Fruit fly (Drosophila melanogaster) whole organism, embryonic: ENCODE data around the gene Tg.

Experiments used
- Aef1 ChIP-seq: fragments of 200-800 bp; sonication (Bioruptor generic); IDR thresholded peaks from 3 replicates; pipeline ENCODE4 v1.3.6; 2022; ENCODE audit warnings: missing biosample characterization, missing genetic modification characterization
- CG11723 ChIP-seq: fragments of 200-800 bp; sonication (Bioruptor generic); optimal IDR thresholded peaks from 2 replicates; lab custom pipeline; 2017; ENCODE audit warnings: missing biosample characterization, mild to moderate bottlenecking, missing genetic modification characterization
- CG12219 ChIP-seq: fragments of 200-800 bp; sonication (Bioruptor generic); optimal IDR thresholded peaks from 3 replicates; lab custom pipeline; 2018; ENCODE audit warnings: missing biosample characterization, mild to moderate bottlenecking, missing genetic modification characterization
- CG14050 ChIP-seq: fragments of 200-800 bp; sonication (Bioruptor generic); IDR thresholded peaks from 3 replicates; pipeline ENCODE4 v1.3.6; 2022; ENCODE audit warnings: missing biosample characterization, missing genetic modification characterization
- CG15011 ChIP-seq: fragments of 200-800 bp; sonication (Bioruptor generic); optimal IDR thresholded peaks from 3 replicates; lab custom pipeline; 2018; ENCODE audit warnings: missing biosample characterization, mild to moderate bottlenecking, missing genetic modification characterization
- CG17361 ChIP-seq: fragments of 200-800 bp; sonication (Bioruptor generic); IDR thresholded peaks from 3 replicates; pipeline ENCODE4 v1.3.6; 2022; ENCODE audit warnings: missing biosample characterization, missing genetic modification characterization
- CG17568 ChIP-seq: fragments of 200-800 bp; sonication (Bioruptor generic); optimal IDR thresholded peaks from 2 replicates; lab custom pipeline; 2018; ENCODE audit warnings: missing biosample characterization, mild to moderate bottlenecking, missing genetic modification characterization, moderate library complexity
- CG17802 ChIP-seq: fragments of 200-800 bp; sonication (Bioruptor generic); optimal IDR thresholded peaks from 2 replicates; lab custom pipeline; 2018; ENCODE audit warnings: missing biosample characterization, mild to moderate bottlenecking, missing genetic modification characterization, moderate library complexity
- CG2199 ChIP-seq: fragments of 200-800 bp; sonication (Bioruptor generic); IDR thresholded peaks from 3 replicates; pipeline ENCODE4 v1.3.6; 2022; ENCODE audit warnings: missing biosample characterization, missing genetic modification characterization
- CG34224 ChIP-seq: fragments of 200-800 bp; sonication (Bioruptor generic); IDR thresholded peaks from 3 replicates; pipeline ENCODE4 v1.3.6; 2022; ENCODE audit warnings: missing biosample characterization, missing genetic modification characterization; ENCODE audit not compliant: partially characterized antibody
- CG42726 ChIP-seq: fragments of 200-800 bp; sonication (Bioruptor generic); IDR thresholded peaks from 2 replicates; pipeline ENCODE4 v1.3.6; 2022; ENCODE audit warnings: missing biosample characterization, missing genetic modification characterization; ENCODE audit not compliant: partially characterized antibody
- CG4707 ChIP-seq: fragments of 200-800 bp; sonication (Bioruptor generic); optimal IDR thresholded peaks from 2 replicates; lab custom pipeline; 2018; ENCODE audit warnings: missing biosample characterization, mild to moderate bottlenecking, missing genetic modification characterization, moderate library complexity
- CG8478 ChIP-seq: fragments of >200 bp; optimal IDR thresholded peaks from 2 replicates; lab custom pipeline; 2018
- CG8924 ChIP-seq: fragments of 200-800 bp; optimal IDR thresholded peaks from 3 replicates; lab custom pipeline; 2019; ENCODE audit warnings: missing biosample characterization, mild to moderate bottlenecking, missing genetic modification characterization, moderate library complexity
- D ChIP-seq, 2 experiments: fragments of 200-800 bp in 1 of 2; fragments of >200 bp in 1 of 2; sonication (Bioruptor generic) in 1 of 2; optimal IDR thresholded peaks; 2 replicates in 1 of 2; 3 replicates in 1 of 2; lab custom pipeline; 2017; ENCODE audit warnings: mild to moderate bottlenecking in 1 of 2, missing biosample characterization in 1 of 2, missing genetic modification characterization in 1 of 2, missing genetic modification reagents in 1 of 2
- D19A ChIP-seq: fragments of 200-800 bp; optimal IDR thresholded peaks from 3 replicates; lab custom pipeline; 2019; ENCODE audit warnings: missing biosample characterization, mild to moderate bottlenecking, missing genetic modification characterization, moderate library complexity
- Eip74EF ChIP-seq, 2 experiments: fragments of 200-800 bp in 1 of 2; fragments of >200 bp in 1 of 2; sonication (Bioruptor generic) in 1 of 2; optimal IDR thresholded peaks; 2 replicates each; lab custom pipeline; 2017 to 2019; ENCODE audit warnings: missing biosample characterization in 2 of 2, missing genetic modification characterization in 2 of 2, mild to moderate bottlenecking in 1 of 2, moderate library complexity in 1 of 2
- Fer1 ChIP-seq: fragments of 200-800 bp; sonication (Bioruptor generic); optimal IDR thresholded peaks from 2 replicates; lab custom pipeline; 2017; ENCODE audit warnings: missing biosample characterization, mild to moderate bottlenecking, missing genetic modification characterization
- HmgD ChIP-seq: fragments of 200-800 bp; sonication (Bioruptor generic); optimal IDR thresholded peaks from 3 replicates; lab custom pipeline; 2016; ENCODE audit warnings: missing biosample characterization, missing genetic modification characterization
- Hmr ChIP-seq: fragments of 200-800 bp; sonication (Bioruptor generic); optimal IDR thresholded peaks from 3 replicates; lab custom pipeline; 2017; ENCODE audit warnings: mild to moderate bottlenecking, missing biosample characterization, missing genetic modification reagents, missing genetic modification characterization
- MTF-1 ChIP-seq: fragments of 200-800 bp; sonication (Bioruptor generic); optimal IDR thresholded peaks from 2 replicates; lab custom pipeline; 2018; ENCODE audit warnings: missing biosample characterization, mild to moderate bottlenecking, missing genetic modification characterization, borderline replicate concordance
- Meics ChIP-seq: fragments of 200-800 bp; sonication (Bioruptor generic); optimal IDR thresholded peaks from 2 replicates; lab custom pipeline; 2017; ENCODE audit warnings: missing biosample characterization, mild to moderate bottlenecking, missing genetic modification characterization
- NK7.1 ChIP-seq: fragments of 200-800 bp; sonication (Bioruptor generic); optimal IDR thresholded peaks from 3 replicates; lab custom pipeline; 2016; ENCODE audit warnings: missing biosample characterization, missing genetic modification characterization
- Oli ChIP-seq: fragments of 200-800 bp; sonication (Bioruptor generic); optimal IDR thresholded peaks from 2 replicates; lab custom pipeline; 2018; ENCODE audit warnings: missing biosample characterization, mild to moderate bottlenecking, missing genetic modification characterization, moderate library complexity
- Ssrp ChIP-seq: fragments of 200-800 bp; sonication (Bioruptor generic); optimal IDR thresholded peaks from 2 replicates; lab custom pipeline; 2018; ENCODE audit warnings: missing biosample characterization, mild to moderate bottlenecking, missing genetic modification characterization, moderate library complexity
- Usf ChIP-seq: fragments of 200-800 bp; sonication (Bioruptor generic); optimal IDR thresholded peaks from 2 replicates; lab custom pipeline; 2017; ENCODE audit warnings: missing genotype, missing biosample characterization, missing genetic modification characterization
- cas ChIP-seq: fragments of 200-800 bp; sonication (Bioruptor generic); IDR thresholded peaks from 2 replicates; pipeline ENCODE4 v1.3.6; 2022; ENCODE audit warnings: missing biosample characterization, missing genetic modification characterization
- caup ChIP-seq: fragments of 200-800 bp; sonication (Bioruptor generic); optimal IDR thresholded peaks from 3 replicates; lab custom pipeline; 2017; ENCODE audit warnings: missing biosample characterization, mild to moderate bottlenecking, missing genetic modification characterization, moderate library complexity; ENCODE audit not compliant: severe bottlenecking
- ems ChIP-seq: fragments of 200-800 bp; sonication (Bioruptor generic); optimal IDR thresholded peaks from 3 replicates; lab custom pipeline; 2016; ENCODE audit warnings: missing biosample characterization, missing genetic modification characterization
- ewg ChIP-seq: fragments of 200-800 bp; sonication (Bioruptor generic); optimal IDR thresholded peaks from 3 replicates; lab custom pipeline; 2017; ENCODE audit warnings: mild to moderate bottlenecking, missing biosample characterization, missing genetic modification reagents, missing genetic modification characterization
- fd3F ChIP-seq: fragments of 200-800 bp; sonication (Bioruptor generic); optimal IDR thresholded peaks from 2 replicates; lab custom pipeline; 2018; ENCODE audit warnings: missing biosample characterization, mild to moderate bottlenecking, missing genetic modification characterization, moderate library complexity
- gfzf ChIP-seq: fragments of 200-800 bp; sonication (Bioruptor generic); optimal IDR thresholded peaks from 2 replicates; lab custom pipeline; 2016; ENCODE audit warnings: missing biosample characterization, mild to moderate bottlenecking, missing genetic modification characterization, moderate library complexity
- gsb-n ChIP-seq: fragments of 200-800 bp; sonication (Bioruptor generic); optimal IDR thresholded peaks from 3 replicates; lab custom pipeline; 2018; ENCODE audit warnings: missing biosample characterization, mild to moderate bottlenecking, missing genetic modification characterization
- ham ChIP-seq: fragments of 200-800 bp; sonication (Bioruptor generic); IDR thresholded peaks from 2 replicates; pipeline ENCODE4 v1.3.6; 2022; ENCODE audit warnings: missing biosample characterization, missing genetic modification characterization
- jigr1 ChIP-seq: fragments of 200-800 bp; sonication (Bioruptor generic); IDR thresholded peaks from 3 replicates; pipeline ENCODE4 v1.3.6; 2022; ENCODE audit warnings: missing biosample characterization, missing genetic modification characterization
- kah ChIP-seq: fragments of 200-800 bp; sonication (Bioruptor generic); optimal IDR thresholded peaks from 2 replicates; lab custom pipeline; 2018; ENCODE audit warnings: missing biosample characterization, mild to moderate bottlenecking, missing genetic modification characterization
- lbe ChIP-seq: fragments of 200-800 bp; sonication (Bioruptor generic); optimal IDR thresholded peaks from 2 replicates; lab custom pipeline; 2016; ENCODE audit warnings: missing biosample characterization, mild to moderate bottlenecking, missing genetic modification characterization
- lmd ChIP-seq: fragments of 200-800 bp; sonication (Bioruptor generic); IDR thresholded peaks from 2 replicates; pipeline ENCODE4 v1.3.6; 2022; ENCODE audit warnings: missing biosample characterization, missing genetic modification characterization
- mirr ChIP-seq: fragments of 200-800 bp; sonication (Bioruptor generic); optimal IDR thresholded peaks from 3 replicates; lab custom pipeline; 2018; ENCODE audit warnings: missing biosample characterization, mild to moderate bottlenecking, missing genetic modification characterization
- run ChIP-seq: fragments of 200-800 bp; sonication (Bioruptor generic); optimal IDR thresholded peaks from 3 replicates; lab custom pipeline; 2018; ENCODE audit warnings: missing biosample characterization, mild to moderate bottlenecking, missing genetic modification characterization
- scrt ChIP-seq: fragments of 200-800 bp; sonication (Bioruptor generic); optimal IDR thresholded peaks from 2 replicates; lab custom pipeline; 2018; ENCODE audit warnings: missing biosample characterization, mild to moderate bottlenecking, missing genetic modification characterization, moderate library complexity
- slp2 ChIP-seq: fragments of 200-800 bp; sonication (Bioruptor generic); optimal IDR thresholded peaks from 2 replicates; lab custom pipeline; 2016; ENCODE audit warnings: missing biosample characterization, missing genetic modification characterization
- sr ChIP-seq: fragments of 200-800 bp; sonication (Bioruptor generic); IDR thresholded peaks from 3 replicates; pipeline ENCODE4 v1.3.6; 2022; ENCODE audit warnings: missing biosample characterization, missing genetic modification characterization
- toy ChIP-seq: fragments of 200-800 bp; sonication (Bioruptor generic); IDR thresholded peaks from 2 replicates; pipeline ENCODE4 v1.3.6; 2022; ENCODE audit warnings: missing biosample characterization, missing genetic modification characterization
- vfl ChIP-seq: fragments of 200-800 bp; sonication (Bioruptor generic); optimal IDR thresholded peaks from 2 replicates; lab custom pipeline; 2016; ENCODE audit warnings: missing biosample characterization, missing genetic modification characterization
- vvl ChIP-seq: fragments of 200-800 bp; sonication (Bioruptor generic); IDR thresholded peaks from 2 replicates; pipeline ENCODE4 v1.3.6; 2022; ENCODE audit warnings: missing biosample characterization, missing genetic modification characterization
- wek ChIP-seq: fragments of 200-800 bp; sonication (Bioruptor generic); optimal IDR thresholded peaks from 3 replicates; lab custom pipeline; 2018; ENCODE audit warnings: missing biosample characterization, mild to moderate bottlenecking, missing genetic modification characterization, moderate library complexity

Tg gene

DNA sequence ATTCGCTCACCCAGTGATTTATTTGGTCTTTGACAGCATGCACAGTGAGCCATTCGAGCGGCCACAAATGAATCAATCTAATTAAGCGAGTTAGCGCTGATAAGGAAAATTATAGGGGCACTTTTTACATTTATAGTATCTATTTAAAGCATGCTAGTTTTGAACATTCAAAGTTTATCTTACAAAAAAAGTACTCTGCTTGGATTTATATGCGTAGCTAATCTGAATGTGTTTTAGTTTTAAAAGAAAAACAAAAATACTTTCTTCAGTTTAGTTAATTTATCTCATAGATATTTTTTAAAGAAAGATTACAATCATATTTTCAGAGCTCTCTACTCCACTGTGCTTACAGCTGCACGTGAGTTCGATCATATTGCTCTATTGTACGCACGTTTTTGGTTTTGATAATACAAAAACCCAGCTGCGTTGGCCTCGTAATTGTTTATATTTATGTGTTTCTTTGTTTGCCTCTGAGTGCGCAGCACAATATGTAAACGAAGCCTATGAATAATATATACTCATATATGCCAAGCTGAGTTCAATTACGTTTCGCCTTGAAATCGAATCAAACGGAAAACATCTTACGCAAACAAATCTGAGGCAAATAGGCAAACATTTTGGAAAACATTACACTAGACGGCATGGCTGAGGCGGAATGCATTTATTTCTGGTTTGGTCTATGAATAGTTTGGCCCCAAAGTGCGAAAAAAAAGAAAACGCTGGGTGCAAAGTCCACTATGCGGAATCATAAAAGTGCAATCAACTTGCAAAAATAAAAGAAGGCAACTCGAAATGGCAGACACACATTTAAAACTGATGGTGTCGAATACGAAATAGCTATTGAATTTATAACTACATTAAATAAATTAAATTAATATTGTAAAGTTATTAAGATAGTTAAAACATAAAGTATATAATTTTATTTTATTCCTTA is 9.2 kb upstream of the Tg start (continued):
- TF ChIP-seq CG34224 (GFP tag; lab: Robert Waterston, UW) (no peak; the same call in 2 of the 3 replicates), kah (GFP tag; lab: Kevin White, UChicago) (peak; percentile 76), ham (GFP tag; lab: Robert Waterston, UW) (0 out of 2 replicates have a peak, but pooled peaks have one; percentile 29), Meics (GFP tag; lab: Kevin White, UChicago) (peak; percentile 92), Oli (tag; lab: Kevin White, UChicago) (peak; percentile 91), CG17568 (peak; percentile 79), caup (GFP tag; lab: Kevin White, UChicago) (peak; percentile 83), D19A (tag; lab: Kevin White, UChicago) (peak; percentile 81), lbe (GFP tag; lab: Kevin White, UChicago) (peak; percentile 31), toy (GFP tag; lab: Robert Waterston, UW) (peak; percentile 53), NK7.1 (peak; percentile 65), Eip74EF (GFP tag; optimal IDR thresholded peaks at IDR 0.05; lab: Kevin White, UChicago) (peak in 1 of 2 experiments; percentile 90), CG8478 (lab: Kevin White, UChicago) (no peak), CG11723 (peak; percentile 85), scrt (GFP tag; lab: Kevin White, UChicago) (peak; percentile 75), HmgD (GFP tag; lab: Kevin White, UChicago) (no peak), cas (GFP tag; lab: Robert Waterston, UW) (0 out of 2 replicates have a peak, but pooled peaks have one; percentile 27), D (optimal IDR thresholded peaks at IDR 0.05; lab: Kevin White, UChicago) (no peak), D (GFP tag; optimal IDR thresholded peaks at IDR 0.05; lab: Kevin White, UChicago) (peak; percentile 89), Ssrp (tag; lab: Kevin White, UChicago) (peak; percentile 79), wek (peak; percentile 1), gsb-n (tag; lab: Kevin White, UChicago) (peak; percentile 78), slp2 (peak; percentile 74), CG14050 (GFP tag; lab: Robert Waterston, UW) (peak; percentile 69), CG2199 (GFP tag; lab: Robert Waterston, UW) (peak; percentile 28; the same call in 2 of the 3 replicates), ems (peak; percentile 90), CG8924 (peak; percentile 93), Aef1 (GFP tag; lab: Robert Waterston, UW) (peak; percentile 79; the same call in 2 of the 3 replicates), gfzf (GFP tag; lab: Kevin White, UChicago) (no peak), vvl (peak; percentile 89), Fer1 (GFP tag; lab: Kevin White, UChicago) (peak; percentile 89), ewg (GFP tag; lab: Kevin White, UChicago) (peak; percentile 73), CG17802 (tag; lab: Kevin White, UChicago) (no peak), jigr1 (GFP tag; lab: Robert Waterston, UW) (peak; percentile 41; the same call in 1 of the 3 replicates), Hmr (peak; percentile 89), MTF-1 (GFP tag; lab: Kevin White, UChicago) (no peak), mirr (GFP tag; lab: Kevin White, UChicago) (peak; percentile 71), run (tag; lab: Kevin White, UChicago) (peak; percentile 80), vfl (peak; percentile 62), CG12219 (GFP tag; lab: Kevin White, UChicago) (peak; percentile 72), sr (GFP tag; lab: Robert Waterston, UW) (no peak), CG4707 (GFP tag; lab: Kevin White, UChicago) (peak; percentile 92), CG17361 (GFP tag; lab: Robert Waterston, UW) (peak; percentile 95), lmd (GFP tag; lab: Robert Waterston, UW) (peak; percentile 87), CG15011 (peak; percentile 86), CG42726 (no peak), fd3F (GFP tag; lab: Kevin White, UChicago) (peak; percentile 84), Usf (GFP tag; lab: Kevin White, UChicago) (peak; percentile 57)
